Worm (Caenorhabditis elegans) whole organism, dauer: ENCODE measurements around the gene tac-1.

Experiments
- unc-62 ChIP-seq: sonication (generic microtip); optimal IDR thresholded peaks from 2 replicates; lab custom pipeline; 2017; ENCODE audit warnings: missing biosample characterization, missing genetic modification reagents, missing genetic modification characterization

Gene tac-1

DNA sequence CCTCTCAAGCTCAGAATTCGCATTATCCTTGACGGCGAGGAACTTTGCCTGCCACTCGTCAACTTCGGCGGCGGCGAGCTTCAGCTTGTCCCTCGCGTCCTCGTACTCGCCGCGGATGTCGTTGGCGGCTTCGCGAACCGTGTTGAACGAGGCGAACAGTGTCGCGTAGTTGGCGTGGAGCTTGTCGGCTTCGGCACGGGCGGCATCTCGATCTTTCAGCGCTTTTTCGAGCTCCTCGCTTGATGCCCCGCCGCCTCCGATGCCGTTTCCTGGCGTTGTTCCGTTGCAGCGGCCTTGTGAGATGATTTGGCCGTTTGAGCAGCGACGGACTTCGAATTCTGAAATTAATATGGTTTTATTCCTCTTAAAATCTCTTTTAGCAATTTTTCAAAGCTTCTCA, 431 bp downstream of the tac-1 start:
- no peak for TF ChIP-seq unc-62 (GFP tag; lab: Kevin White, UChicago)

- no peak for TF ChIP-seq unc-62 (GFP tag; lab: Kevin White, UChicago)
Observed at ce11 chrII:14752187-14752959, 1.3 kb downstream of the tac-1 start, which contains the start of gene smg-9. smg-9 (minus strand) TSS chrII:14752849.

DNA sequence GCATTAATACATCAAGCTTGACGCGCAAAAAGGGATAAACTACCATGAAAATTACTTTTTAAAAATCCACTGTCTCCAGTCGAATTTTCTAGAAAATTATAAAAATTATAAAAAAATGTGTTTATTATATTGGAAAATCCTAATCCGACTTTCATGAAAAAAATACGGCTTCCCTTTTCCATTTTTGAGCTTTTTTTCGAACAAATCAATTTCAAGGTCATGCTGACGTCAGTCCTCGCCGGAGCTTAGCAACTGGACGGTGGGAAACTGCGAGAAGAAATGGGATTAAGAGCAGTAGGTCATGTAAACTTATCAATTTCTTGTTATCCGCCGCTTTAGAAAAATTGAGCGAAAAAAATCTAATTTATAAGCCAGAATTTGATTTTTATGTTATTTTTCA, 8.6 kb downstream of the tac-1 start:
- TF ChIP-seq unc-62 (GFP tag; lab: Kevin White, UChicago) = no peak

ce11 chrII:14739143-14739542, 14.5 kb downstream of the tac-1 start, which contains the start of gene npr-34:
npr-34 (minus strand) TSS chrII:14739243.
- TF ChIP-seq unc-62 (GFP tag; lab: Kevin White, UChicago) = no peak

- no peak for TF ChIP-seq unc-62 (GFP tag; lab: Kevin White, UChicago)
Observed at ce11 chrII:14733424-14733823, 20.3 kb downstream of the tac-1 start, which contains the start of gene glna-1. glna-1 (minus strand) TSS chrII:14733524.

DNA sequence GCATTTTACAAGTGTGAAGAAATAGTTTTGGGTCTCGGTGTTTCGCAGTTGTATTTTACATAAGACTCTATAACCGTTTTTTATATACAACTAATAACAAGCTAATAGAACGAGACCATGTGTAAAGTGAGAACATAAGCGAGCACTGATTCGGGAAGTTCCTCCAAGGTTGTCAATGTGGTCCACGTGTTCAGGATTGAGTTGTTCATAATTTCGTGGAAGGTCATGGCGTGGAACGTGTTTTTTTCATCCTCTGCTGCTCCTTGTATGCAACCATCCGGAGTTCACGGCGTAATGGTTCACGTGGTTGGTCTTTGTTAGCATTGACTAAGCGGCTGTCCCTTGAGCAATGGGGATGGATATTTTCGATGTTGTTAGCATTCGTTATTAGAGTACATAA, 25.6 kb downstream of the tac-1 start:
- TF ChIP-seq unc-62 (GFP tag; lab: Kevin White, UChicago) = no peak

DNA sequence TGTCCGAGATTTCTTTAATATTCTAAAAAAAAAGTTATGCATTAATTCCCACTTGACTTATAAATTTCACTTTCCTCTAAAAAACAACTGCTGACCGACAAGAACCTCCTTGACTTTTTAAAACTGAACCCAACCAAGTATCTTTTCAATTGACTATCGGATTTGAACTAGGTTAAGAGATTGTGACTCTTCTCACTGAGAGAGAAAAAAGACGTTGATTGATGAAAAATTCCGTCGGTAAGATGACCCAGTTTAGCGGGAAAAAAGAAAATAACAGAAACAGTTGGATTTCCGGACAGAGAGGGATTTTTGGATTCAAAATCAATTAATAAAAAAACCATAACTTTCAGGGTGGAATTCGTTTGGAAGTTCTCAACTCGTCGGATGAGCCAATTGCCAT, 47.2 kb downstream of the tac-1 start:
- no peak for TF ChIP-seq unc-62 (GFP tag; lab: Kevin White, UChicago)

DNA sequence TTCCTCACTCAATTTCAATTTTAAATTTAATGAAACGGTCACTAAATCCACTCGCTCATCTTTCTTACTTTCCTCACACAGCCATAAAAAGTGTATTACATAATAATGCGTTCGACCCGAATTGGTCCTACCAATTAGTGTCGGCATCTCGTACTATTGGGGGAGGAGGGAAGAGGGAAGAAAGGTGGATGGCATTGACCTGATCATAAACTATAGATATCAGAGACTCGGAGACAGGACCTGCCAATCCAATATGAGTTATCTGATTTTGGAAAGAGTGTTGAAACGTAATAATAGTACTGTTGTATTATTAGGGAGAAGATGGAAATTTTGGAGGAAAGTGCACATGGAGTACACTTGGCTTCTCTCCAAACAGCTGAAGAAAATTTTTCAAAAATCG, 47.7 kb downstream of the tac-1 start:
- TF ChIP-seq unc-62 (GFP tag; lab: Kevin White, UChicago) = no peak

ce11 chrII:14705215-14705614, 48.5 kb downstream of the tac-1 start, which contains the start of gene C09F9.2:
C09F9.2 (plus strand) TSS chrII:14705515.
- TF ChIP-seq unc-62 (GFP tag; lab: Kevin White, UChicago) = no peak

DNA sequence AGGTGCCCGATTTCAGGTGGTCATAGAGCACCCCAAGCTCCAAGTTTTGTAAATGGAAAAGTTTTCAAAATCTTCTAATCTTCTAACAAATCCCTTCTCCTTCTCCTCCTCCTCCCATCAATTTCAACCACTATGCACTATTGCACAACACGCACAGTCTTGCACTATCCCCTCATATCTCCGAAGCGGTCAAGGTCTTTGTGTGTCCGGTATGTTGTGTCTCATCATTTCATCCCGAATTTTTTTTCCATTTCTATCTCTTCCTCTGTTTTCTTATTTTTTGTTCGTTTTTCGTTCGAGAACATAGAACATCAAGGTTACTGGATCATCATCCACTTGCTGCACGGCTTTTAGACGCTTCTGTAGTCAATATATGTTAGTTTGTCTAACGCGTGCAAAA, 49.5 kb downstream of the tac-1 start:
- TF ChIP-seq unc-62 (GFP tag; lab: Kevin White, UChicago) = no peak

ce11 chrII:14703232-14703926, 50.3 kb downstream of the tac-1 start:
- TF ChIP-seq unc-62 (GFP tag; lab: Kevin White, UChicago) = no peak
